Worm (Caenorhabditis elegans) whole organism, young adult: ENCODE results near the gene srg-68.

ENCODE experiments used
- B0336.3 ChIP-seq: fragments of 200-800 bp; sonication (Bioruptor generic); IDR thresholded peaks from 2 replicates; pipeline ENCODE4 v1.3.6; 2022; ENCODE audit warnings: missing genetic modification characterization, missing compliant biosample characterization
- D2030.7 ChIP-seq: fragments of 200-800 bp; sonication (Bioruptor generic); IDR thresholded peaks from 2 replicates; pipeline ENCODE4 v1.3.6; 2022; ENCODE audit warnings: missing genetic modification reagents, missing genetic modification characterization, missing compliant biosample characterization
- F22D6.2 ChIP-seq: sonication (generic microtip); optimal IDR thresholded peaks from 2 replicates; lab custom pipeline; 2016; ENCODE audit warnings: mild to moderate bottlenecking, missing genetic modification characterization, missing compliant biosample characterization
- F23B12.7 ChIP-seq: sonication (generic microtip); optimal IDR thresholded peaks from 2 replicates; lab custom pipeline; 2017; ENCODE audit warnings: missing genetic modification characterization, mild to moderate bottlenecking, missing compliant biosample characterization, antibody characterized with exemption, moderate library complexity; ENCODE audit not compliant: insufficient read depth
- F33H1.4 ChIP-seq: fragments of 200-800 bp; sonication (Bioruptor generic); IDR thresholded peaks from 2 replicates; pipeline ENCODE4 v1.3.6; 2022; ENCODE audit warnings: missing genetic modification reagents, missing genetic modification characterization, missing compliant biosample characterization
- F39B2.1 ChIP-seq: fragments of 200-800 bp; sonication (Bioruptor generic); IDR thresholded peaks from 2 replicates; pipeline ENCODE4 v1.3.6; 2022; ENCODE audit warnings: missing genetic modification reagents, missing genetic modification characterization, missing compliant biosample characterization
- F49E8.2 ChIP-seq: sonication (generic microtip); optimal IDR thresholded peaks from 3 replicates; lab custom pipeline; 2017; ENCODE audit warnings: missing genetic modification characterization, mild to moderate bottlenecking, missing compliant biosample characterization, antibody characterized with exemption, moderate library complexity; ENCODE audit not compliant: insufficient read depth
- F52B5.7 ChIP-seq: sonication (generic microtip); optimal IDR thresholded peaks from 2 replicates; lab custom pipeline; 2016; ENCODE audit warnings: mild to moderate bottlenecking, missing genetic modification characterization, missing compliant biosample characterization
- T26A5.8 ChIP-seq: sonication (generic microtip); optimal IDR thresholded peaks from 2 replicates; lab custom pipeline; 2016; ENCODE audit warnings: missing genetic modification characterization, missing compliant biosample characterization
- Y53F4B.3 ChIP-seq: fragments of 200-800 bp; sonication (Bioruptor generic); IDR thresholded peaks from 2 replicates; pipeline ENCODE4 v1.3.6; 2022; ENCODE audit warnings: missing genetic modification reagents, missing genetic modification characterization, missing compliant biosample characterization
- Y56A3A.18 ChIP-seq: fragments of 200-800 bp; sonication (Bioruptor generic); IDR thresholded peaks from 2 replicates; pipeline ENCODE4 v1.3.6; 2022; ENCODE audit warnings: missing genetic modification reagents, missing genetic modification characterization, missing compliant biosample characterization
- Y95B8A.8 ChIP-seq: fragments of 200-800 bp; sonication (Bioruptor generic); IDR thresholded peaks from 2 replicates; pipeline ENCODE4 v1.3.6; 2022; ENCODE audit warnings: missing genetic modification reagents, missing genetic modification characterization, missing compliant biosample characterization
- ZK185.1 ChIP-seq: sonication (generic microtip); optimal IDR thresholded peaks from 2 replicates; lab custom pipeline; 2016; ENCODE audit warnings: mild to moderate bottlenecking, missing genetic modification characterization, missing compliant biosample characterization; ENCODE audit not compliant: poor library complexity, severe bottlenecking
- ama-1 ChIP-seq, 3 experiments: fragments of 150-350 bp in 1 of 3; sonication (generic microtip) in 2 of 3; optimal IDR thresholded peaks; 2 replicates each; lab custom pipeline; 2014 to 2018; ENCODE audit warnings: missing biosample characterization in 2 of 3, missing genetic modification characterization in 2 of 3, missing genetic modification reagents in 2 of 3
- athp-1 ChIP-seq: sonication (generic microtip); optimal IDR thresholded peaks from 2 replicates; lab custom pipeline; 2017; ENCODE audit warnings: mild to moderate bottlenecking, missing genetic modification characterization, missing compliant biosample characterization
- bed-1 ChIP-seq: fragments of 200-800 bp; sonication (Bioruptor generic); IDR thresholded peaks from 2 replicates; pipeline ENCODE4 v1.3.6; 2022; ENCODE audit warnings: missing genetic modification reagents, missing genetic modification characterization, missing compliant biosample characterization
- ccch-3 ChIP-seq: fragments of 200-800 bp; sonication (Bioruptor generic); optimal IDR thresholded peaks from 2 replicates; lab custom pipeline; 2018; ENCODE audit warnings: mild to moderate bottlenecking, missing genetic modification characterization, missing compliant biosample characterization
- ceh-27 ChIP-seq: fragments of 200-800 bp; sonication (Bioruptor generic); optimal IDR thresholded peaks from 2 replicates; lab custom pipeline; 2018; ENCODE audit warnings: mild to moderate bottlenecking, missing genetic modification characterization, moderate library complexity, missing compliant biosample characterization
- ceh-79 ChIP-seq: sonication (generic microtip); optimal IDR thresholded peaks from 2 replicates; lab custom pipeline; 2017; ENCODE audit warnings: mild to moderate bottlenecking, missing genetic modification characterization, missing compliant biosample characterization
- ceh-91 ChIP-seq: fragments of 200-800 bp; sonication (Bioruptor generic); IDR thresholded peaks from 2 replicates; pipeline ENCODE4 v1.3.6; 2022; ENCODE audit warnings: missing genetic modification reagents, missing genetic modification characterization, missing compliant biosample characterization
- chd-7 ChIP-seq: sonication (generic microtip); optimal IDR thresholded peaks from 2 replicates; lab custom pipeline; 2016; ENCODE audit warnings: mild to moderate bottlenecking, missing genetic modification characterization, moderate library complexity, missing compliant biosample characterization
- die-1 ChIP-seq: sonication (generic microtip); optimal IDR thresholded peaks from 2 replicates; lab custom pipeline; 2016; ENCODE audit warnings: missing genotype, mild to moderate bottlenecking, missing genetic modification characterization, missing compliant biosample characterization
- dpl-1 ChIP-seq: fragments of 150-350 bp; optimal IDR thresholded peaks from 2 replicates; lab custom pipeline; 2014; ENCODE audit warnings: missing biosample characterization, missing genetic modification reagents, missing genetic modification characterization
- egl-44 ChIP-seq: fragments of 200-800 bp; sonication (Bioruptor generic); IDR thresholded peaks from 2 replicates; pipeline ENCODE4 v1.3.6; 2022; ENCODE audit warnings: missing genetic modification reagents, missing genetic modification characterization, missing compliant biosample characterization
- egrh-3 ChIP-seq: fragments of 200-800 bp; sonication (Bioruptor generic); IDR thresholded peaks from 2 replicates; pipeline ENCODE4 v1.3.6; 2022; ENCODE audit warnings: missing genetic modification reagents, missing genetic modification characterization, missing compliant biosample characterization
- ekl-4 ChIP-seq: fragments of 200-800 bp; sonication (Bioruptor generic); IDR thresholded peaks from 2 replicates; pipeline ENCODE4 v1.3.6; 2022; ENCODE audit warnings: missing genetic modification reagents, missing genetic modification characterization, missing compliant biosample characterization
- fkh-3 ChIP-seq: sonication (generic microtip); optimal IDR thresholded peaks from 2 replicates; lab custom pipeline; 2016; ENCODE audit warnings: mild to moderate bottlenecking, missing genetic modification characterization, missing compliant biosample characterization
- gei-17 ChIP-seq: fragments of 200-800 bp; sonication (Bioruptor generic); optimal IDR thresholded peaks from 2 replicates; lab custom pipeline; 2018; ENCODE audit warnings: mild to moderate bottlenecking, missing genetic modification characterization, missing compliant biosample characterization
- him-1 ChIP-seq: sonication (generic microtip); optimal IDR thresholded peaks from 2 replicates; lab custom pipeline; 2016; ENCODE audit warnings: missing genotype, missing genetic modification reagents, missing genetic modification characterization, missing compliant biosample characterization
- hlh-26 ChIP-seq: fragments of 200-800 bp; sonication (Bioruptor generic); conservative IDR thresholded peaks from 2 replicates; pipeline ENCODE4 v1.3.6; 2022; ENCODE audit warnings: missing genetic modification reagents, missing genetic modification characterization, missing compliant biosample characterization
- hsf-1 ChIP-seq: fragments of 200-800 bp; sonication (Bioruptor generic); IDR thresholded peaks from 2 replicates; pipeline ENCODE4 v1.3.6; 2022; ENCODE audit warnings: missing genetic modification reagents, missing genetic modification characterization, missing compliant biosample characterization
- lag-1 ChIP-seq: fragments of 200-800 bp; sonication (Bioruptor generic); IDR thresholded peaks from 2 replicates; pipeline ENCODE4 v1.3.6; 2022; ENCODE audit warnings: missing genetic modification reagents, missing genetic modification characterization, missing compliant biosample characterization
- lin-54 ChIP-seq: fragments of 200-800 bp; sonication (Bioruptor generic); optimal IDR thresholded peaks from 2 replicates; lab custom pipeline; 2018; ENCODE audit warnings: mild to moderate bottlenecking, missing genetic modification characterization, missing compliant biosample characterization
- madf-6 ChIP-seq: fragments of 200-800 bp; sonication (Bioruptor generic); IDR thresholded peaks from 2 replicates; pipeline ENCODE4 v1.3.6; 2022; ENCODE audit warnings: missing genetic modification reagents, missing genetic modification characterization, missing compliant biosample characterization
- nhr-179 ChIP-seq: sonication (generic microtip); optimal IDR thresholded peaks from 2 replicates; lab custom pipeline; 2016; ENCODE audit warnings: mild to moderate bottlenecking, missing genetic modification characterization, missing compliant biosample characterization
- rcor-1 ChIP-seq: fragments of 200-800 bp; sonication (Bioruptor generic); IDR thresholded peaks from 2 replicates; pipeline ENCODE4 v1.3.6; 2022; ENCODE audit warnings: missing genetic modification reagents, missing genetic modification characterization, missing compliant biosample characterization
- rec-8 ChIP-seq, 2 experiments: sonication (generic microtip); optimal IDR thresholded peaks; 2 replicates each; lab custom pipeline; 2016; ENCODE audit warnings: mild to moderate bottlenecking in 2 of 2, missing genetic modification characterization in 2 of 2, missing genetic modification reagents in 2 of 2, missing genotype in 2 of 2, missing biosample characterization in 1 of 2, missing compliant biosample characterization in 1 of 2, moderate library complexity in 1 of 2
- rpc-1 ChIP-seq, 2 experiments: fragments of 150-350 bp in 1 of 2; sonication (generic microtip) in 1 of 2; optimal IDR thresholded peaks; 2 replicates each; lab custom pipeline; 2014 to 2018; ENCODE audit warnings: missing biosample characterization in 1 of 2, missing genetic modification characterization in 1 of 2, missing genetic modification reagents in 1 of 2, missing genotype in 1 of 2
- sdz-38 ChIP-seq: sonication (generic microtip); optimal IDR thresholded peaks from 2 replicates; lab custom pipeline; 2016; ENCODE audit warnings: missing genotype, missing genetic modification characterization, missing compliant biosample characterization
- sea-2 ChIP-seq: fragments of 200-800 bp; sonication (Bioruptor generic); IDR thresholded peaks from 2 replicates; pipeline ENCODE4 v1.3.6; 2022; ENCODE audit warnings: missing genetic modification characterization, missing compliant biosample characterization
- snpc-3.4 ChIP-seq: sonication (generic microtip); optimal IDR thresholded peaks from 2 replicates; lab custom pipeline; 2017; ENCODE audit warnings: missing genetic modification characterization, mild to moderate bottlenecking, missing compliant biosample characterization, antibody characterized with exemption, moderate library complexity, missing genotype, missing genetic modification reagents
- snpc-4 ChIP-seq, 5 experiments: fragments of 150-350 bp in 1 of 5; sonication (generic microtip) in 4 of 5; optimal IDR thresholded peaks; 2 replicates each; lab custom pipeline; 2014 to 2018; ENCODE audit warnings: missing genetic modification characterization in 5 of 5, missing biosample characterization in 3 of 5, antibody characterized with exemption in 2 of 5, mild to moderate bottlenecking in 2 of 5, missing compliant biosample characterization in 2 of 5, missing genotype in 2 of 5, moderate library complexity in 2 of 5, missing genetic modification reagents in 1 of 5
- sptf-2 ChIP-seq: fragments of 200-800 bp; sonication (Bioruptor generic); optimal IDR thresholded peaks from 2 replicates; lab custom pipeline; 2018; ENCODE audit warnings: mild to moderate bottlenecking, missing genetic modification characterization, missing compliant biosample characterization
- tbp1 ChIP-seq: fragments of 200-800 bp; sonication (Bioruptor generic); optimal IDR thresholded peaks from 2 replicates; lab custom pipeline; 2018; ENCODE audit warnings: mild to moderate bottlenecking, missing genetic modification characterization, missing compliant biosample characterization
- ztf-18 ChIP-seq: sonication (generic microtip); optimal IDR thresholded peaks from 2 replicates; lab custom pipeline; 2016; ENCODE audit warnings: missing genotype, mild to moderate bottlenecking, missing genetic modification characterization, missing compliant biosample characterization
- ztf-25 ChIP-seq: fragments of 200-800 bp; sonication (Bioruptor generic); IDR thresholded peaks from 2 replicates; pipeline ENCODE4 v1.3.6; 2022; ENCODE audit warnings: missing genetic modification reagents, missing genetic modification characterization, missing compliant biosample characterization
- ztf-28 ChIP-seq: fragments of 200-800 bp; sonication (Bioruptor generic); IDR thresholded peaks from 2 replicates; pipeline ENCODE4 v1.3.6; 2022; ENCODE audit warnings: missing genetic modification reagents, missing genetic modification characterization, missing compliant biosample characterization

The srg-68 gene

ce11 chrV:5502701-5503100 lies 37.5 kb upstream of the srg-68 start (continued):
- peak; percentile 75 for TF ChIP-seq B0336.3 (GFP tag; lab: Robert Waterston, UW)
- TF ChIP-seq snpc-3.4, result peak; percentile 10
- no peak for TF ChIP-seq gei-17 (GFP tag; lab: Kevin White, UChicago)
- TF ChIP-seq him-1 (tag; lab: Kevin White, UChicago), result no peak
- TF ChIP-seq hsf-1 (GFP tag; lab: Robert Waterston, UW), result peak; percentile 61; the same call in 1 of the 2 replicates
- TF ChIP-seq ZK185.1 (tag; lab: Kevin White, UChicago), result no peak
- no peak for TF ChIP-seq sdz-38 (tag; lab: Kevin White, UChicago)
- TF ChIP-seq T26A5.8 (tag; lab: Kevin White, UChicago), result no peak
- TF ChIP-seq hlh-26 (GFP tag; lab: Robert Waterston, UW), result no peak
- no peak for TF ChIP-seq rec-8 (tag; optimal IDR thresholded peaks at IDR 0.05; lab: Kevin White, UChicago)
- peak; percentile 29 for TF ChIP-seq ceh-79 (tag; lab: Kevin White, UChicago)
- TF ChIP-seq snpc-4 (GFP tag; optimal IDR thresholded peaks at IDR 0.05; lab: Kevin White, UChicago), result no peak
- TF ChIP-seq snpc-4 (tag; optimal IDR thresholded peaks at IDR 0.05; lab: Kevin White, UChicago), result peak in 1 of 4 experiments; percentile 15
- 0 out of 2 replicates have a peak, but pooled peaks have one; percentile 16 for TF ChIP-seq F33H1.4 (GFP tag; lab: Robert Waterston, UW)
- 0 out of 2 replicates have a peak, but pooled peaks have one; percentile 58 for TF ChIP-seq Y95B8A.8
- TF ChIP-seq rpc-1 (optimal IDR thresholded peaks at IDR 0.05; lab: Kevin White, UChicago), result no peak
- no peak for TF ChIP-seq rpc-1 (tag; optimal IDR thresholded peaks at IDR 0.05; lab: Kevin White, UChicago)
- no peak for TF ChIP-seq ceh-91
- no peak for TF ChIP-seq lag-1 (GFP tag; lab: Robert Waterston, UW)
- TF ChIP-seq Y53F4B.3 (GFP tag; lab: Robert Waterston, UW), result no peak
- no peak for TF ChIP-seq ccch-3 (GFP tag; lab: Kevin White, UChicago)
- TF ChIP-seq ceh-27, result no peak
- TF ChIP-seq D2030.7 (GFP tag; lab: Robert Waterston, UW), result no peak
- no peak for TF ChIP-seq athp-1 (tag; lab: Kevin White, UChicago)
- no peak for TF ChIP-seq F22D6.2 (tag; lab: Kevin White, UChicago)
- no peak for TF ChIP-seq rcor-1 (GFP tag; lab: Robert Waterston, UW)
- TF ChIP-seq Y56A3A.18, result peak; percentile 36; the same call in 1 of the 2 replicates
- peak; percentile 38 for TF ChIP-seq ztf-18 (tag; lab: Kevin White, UChicago)
- peak; percentile 86 for TF ChIP-seq ama-1 (optimal IDR thresholded peaks at IDR 0.05; lab: Kevin White, UChicago)
- no peak for TF ChIP-seq ama-1 (GFP tag; optimal IDR thresholded peaks at IDR 0.05; lab: Kevin White, UChicago)
- no peak for TF ChIP-seq ztf-25 (GFP tag; lab: Robert Waterston, UW)
- TF ChIP-seq ztf-28 (GFP tag; lab: Robert Waterston, UW), result no peak
- peak; percentile 54 for TF ChIP-seq ekl-4 (GFP tag; lab: Robert Waterston, UW)
- TF ChIP-seq die-1 (tag; lab: Kevin White, UChicago), result no peak
- TF ChIP-seq sea-2, result no peak
- TF ChIP-seq madf-6 (GFP tag; lab: Robert Waterston, UW), result peak; percentile 43; the same call in 1 of the 2 replicates
- TF ChIP-seq F49E8.2 (tag; lab: Kevin White, UChicago), result no peak
- peak; percentile 22 for TF ChIP-seq chd-7 (tag; lab: Kevin White, UChicago)
- TF ChIP-seq F23B12.7 (tag; lab: Kevin White, UChicago), result no peak
- TF ChIP-seq lin-54, result peak; percentile 35
- TF ChIP-seq nhr-179 (tag; lab: Kevin White, UChicago), result no peak
- TF ChIP-seq F52B5.7 (tag; lab: Kevin White, UChicago), result no peak
- no peak for TF ChIP-seq dpl-1
- no peak for TF ChIP-seq egl-44 (GFP tag; lab: Robert Waterston, UW)
- TF ChIP-seq F39B2.1 (GFP tag; lab: Robert Waterston, UW), result 0 out of 2 replicates have a peak, but pooled peaks have one; percentile 14
- TF ChIP-seq tbp1 (GFP tag; lab: Kevin White, UChicago), result peak; percentile 13
- TF ChIP-seq bed-1 (GFP tag; lab: Robert Waterston, UW), result no peak
- no peak for TF ChIP-seq egrh-3 (GFP tag; lab: Robert Waterston, UW)
- TF ChIP-seq sptf-2, result no peak
- TF ChIP-seq fkh-3 (tag; lab: Kevin White, UChicago), result no peak
